Worm (Caenorhabditis elegans): ENCODE data around the gene trpl-2.

trpl-2 gene

ce11 chrIV:4290472-4290871, 36.0 kb upstream of the trpl-2 start, which contains the start of gene dct-7:
dct-7 (minus strand) TSS chrIV:4290572.
- TF ChIP-seq F49E8.2 (tag; optimal IDR thresholded peaks at IDR 0.05; ENCODE audit: insufficient read depth) = no peak
- TF ChIP-seq aptf-3 (GFP tag; IDR thresholded peaks at IDR 0.05) = no peak
- TF ChIP-seq ceh-79 (tag; optimal IDR thresholded peaks at IDR 0.05) = no peak
- TF ChIP-seq attf-5 (GFP tag; optimal IDR thresholded peaks at IDR 0.05) = no peak
- TF ChIP-seq hlh-26 (GFP tag; conservative IDR thresholded peaks at IDR 0.05) = no peak
- TF ChIP-seq ztf-22 (GFP tag; optimal IDR thresholded peaks at IDR 0.05) = no peak
- no peak for TF ChIP-seq ceh-27 (GFP tag; optimal IDR thresholded peaks at IDR 0.05)
- TF ChIP-seq ekl-4 (GFP tag; IDR thresholded peaks at IDR 0.05) = no peak
- TF ChIP-seq F10E7.11 (tag; optimal IDR thresholded peaks at IDR 0.05) = no peak
- TF ChIP-seq aptf-2 (GFP tag; conservative IDR thresholded peaks at IDR 0.05) = no peak
- no peak for TF ChIP-seq attf-3 (GFP tag; conservative IDR thresholded peaks at IDR 0.05)
- no peak for TF ChIP-seq hsf-1 (GFP tag; IDR thresholded peaks at IDR 0.05)
- no peak for TF ChIP-seq F23B12.7 (tag; optimal IDR thresholded peaks at IDR 0.05; ENCODE audit: insufficient read depth)
- no peak for TF ChIP-seq xnd-1 (tag; optimal IDR thresholded peaks at IDR 0.05)
- no peak for TF ChIP-seq mes-4 (tag; optimal IDR thresholded peaks at IDR 0.05)
- no peak for TF ChIP-seq ZK185.1 (tag; optimal IDR thresholded peaks at IDR 0.05; ENCODE audit: poor library complexity, severe bottlenecking)
- no peak for TF ChIP-seq F22D6.2 (tag; optimal IDR thresholded peaks at IDR 0.05)
- no peak for TF ChIP-seq sdz-38 (tag; optimal IDR thresholded peaks at IDR 0.05)
- no peak for TF ChIP-seq gei-17 (GFP tag; optimal IDR thresholded peaks at IDR 0.05)
- TF ChIP-seq efl-1 (GFP tag; optimal IDR thresholded peaks at IDR 0.05) = no peak

- TF ChIP-seq die-1 (tag; optimal IDR thresholded peaks at IDR 0.05) = no peak
- TF ChIP-seq B0019.2 (GFP tag; conservative IDR thresholded peaks at IDR 0.05) = no peak
- no peak for TF ChIP-seq snpc-1.3 (tag; optimal IDR thresholded peaks at IDR 0.05; ENCODE audit: insufficient read depth)
- TF ChIP-seq madf-10 (tag; optimal IDR thresholded peaks at IDR 0.05) = no peak
- TF ChIP-seq cebp-1 (GFP tag; IDR thresholded peaks at IDR 0.05) = no peak
- TF ChIP-seq cebp-1 (tag; optimal IDR thresholded peaks at IDR 0.05) = no peak
- no peak for TF ChIP-seq ZK185.1 (tag; optimal IDR thresholded peaks at IDR 0.05; ENCODE audit: poor library complexity, severe bottlenecking)
- no peak for TF ChIP-seq mel-28 (tag; optimal IDR thresholded peaks at IDR 0.05; ENCODE audit: borderline replicate concordance)
- no peak for TF ChIP-seq ztf-26 (tag; optimal IDR thresholded peaks at IDR 0.05)
- TF ChIP-seq F37B4.10 (GFP tag; IDR thresholded peaks at IDR 0.05) = no peak
- TF ChIP-seq lin-40 (tag; optimal IDR thresholded peaks at IDR 0.05) = no peak
- no peak for TF ChIP-seq ztf-6 (GFP tag; IDR thresholded peaks at IDR 0.05)
- no peak for TF ChIP-seq lsy-27 (tag; optimal IDR thresholded peaks at IDR 0.05; ENCODE audit: borderline replicate concordance, insufficient read depth)
Measured at ce11 chrIV:4291174-4291573, 35.3 kb upstream of the trpl-2 start, which contains the start of gene F15E6.4. F15E6.4 (plus strand) TSS chrIV:4291474.

ce11 chrIV:4292569-4292968, 33.9 kb upstream of the trpl-2 start, which contains the start of gene F15E6.10:
F15E6.10 (plus strand) TSS chrIV:4292869.
- TF ChIP-seq hrde-1 (tag; optimal IDR thresholded peaks at IDR 0.05; ENCODE audit: borderline replicate concordance) (no peak), C17E4.6 (GFP tag; IDR thresholded peaks at IDR 0.05) (no peak), repo-1 (tag; optimal IDR thresholded peaks at IDR 0.05) (no peak), dox-1 (GFP tag; IDR thresholded peaks at IDR 0.05) (no peak), ceh-79 (tag; optimal IDR thresholded peaks at IDR 0.05) (no peak), attf-3 (GFP tag; conservative IDR thresholded peaks at IDR 0.05) (no peak), snpc-4 (GFP tag; optimal IDR thresholded peaks at IDR 0.05) (no peak), snpc-4 (tag; optimal IDR thresholded peaks at IDR 0.05) (no peak), F37B4.10 (GFP tag; IDR thresholded peaks at IDR 0.05) (no peak), snpc-1.1 (tag; optimal IDR thresholded peaks at IDR 0.05; ENCODE audit: insufficient read depth) (no peak), nhr-80 (tag; optimal IDR thresholded peaks at IDR 0.05) (no peak), cebp-2 (GFP tag; IDR thresholded peaks at IDR 0.05) (no peak), ztf-26 (tag; optimal IDR thresholded peaks at IDR 0.05) (no peak), ztf-25 (GFP tag; IDR thresholded peaks at IDR 0.05) (no peak), nhr-179 (tag; optimal IDR thresholded peaks at IDR 0.05) (no peak), aptf-2 (GFP tag; conservative IDR thresholded peaks at IDR 0.05) (no peak), ceh-91 (GFP tag; IDR thresholded peaks at IDR 0.05) (no peak), madf-8 (GFP tag; conservative IDR thresholded peaks at IDR 0.05) (no peak), sdz-38 (tag; optimal IDR thresholded peaks at IDR 0.05) (no peak), nfyb-1 (GFP tag; IDR thresholded peaks at IDR 0.05) (no peak)
